Worm (Caenorhabditis elegans) whole organism, L4 larva: ENCODE data around the gene clec-135.

Experiments
- R02D3.7 ChIP-seq: fragments of 150-350 bp; sonication (generic microtip); optimal IDR thresholded peaks from 3 replicates; lab custom pipeline; 2014; ENCODE audit warnings: missing biosample characterization, missing genetic modification characterization
- aly-2 ChIP-seq: sonication (generic microtip); optimal IDR thresholded peaks from 2 replicates; lab custom pipeline; 2018; ENCODE audit warnings: missing biosample characterization, missing genetic modification characterization
- lin-39 ChIP-seq: fragments of 150-350 bp; optimal IDR thresholded peaks from 2 replicates; lab custom pipeline; 2014; ENCODE audit warnings: missing biosample characterization, missing genetic modification reagents, missing genetic modification characterization
- madf-5 ChIP-seq, 2 experiments: fragments of 200-800 bp; sonication (Bioruptor generic); IDR thresholded peaks; 2 replicates each; pipeline ENCODE4 v1.3.6; 2022; ENCODE audit warnings: missing compliant biosample characterization in 2 of 2, missing genetic modification characterization in 2 of 2
- mdl-1 ChIP-seq, 2 experiments: fragments of 150-350 bp in 1 of 2; sonication (generic microtip) in 1 of 2; optimal IDR thresholded peaks; 2 replicates each; lab custom pipeline; 2014 to 2017; ENCODE audit warnings: missing biosample characterization in 2 of 2, missing genetic modification characterization in 2 of 2
- nhr-25 ChIP-seq: sonication (generic microtip); optimal IDR thresholded peaks from 2 replicates; lab custom pipeline; 2017; ENCODE audit warnings: missing genetic modification characterization, mild to moderate bottlenecking, missing compliant biosample characterization, antibody characterized with exemption, moderate library complexity, borderline replicate concordance; ENCODE audit not compliant: insufficient read depth
- pqm-1 ChIP-seq: sonication (generic microtip); optimal IDR thresholded peaks from 2 replicates; lab custom pipeline; 2017; ENCODE audit warnings: missing biosample characterization, missing genetic modification characterization
- snpc-4 ChIP-seq: fragments of 150-350 bp; optimal IDR thresholded peaks from 2 replicates; lab custom pipeline; 2014; ENCODE audit warnings: missing biosample characterization, missing genetic modification characterization

ce11 chrII:4229106-4229708, 29.4 kb downstream of the clec-135 start, which contains the start of gene C16A11.3:
- TF ChIP-seq nhr-25 (tag; lab: Kevin White, UChicago) (no peak), aly-2 (tag; lab: Kevin White, UChicago) (no peak), snpc-4 (no peak), pqm-1 (no peak), mdl-1 (tag; optimal IDR thresholded peaks at IDR 0.05; lab: Kevin White, UChicago) (no peak), lin-39 (tag; lab: Kevin White, UChicago) (no peak), madf-5 (GFP tag; IDR thresholded peaks at IDR 0.05; lab: Robert Waterston, UW) (no peak), R02D3.7 (tag; lab: Kevin White, UChicago) (no peak)
